Worm (Caenorhabditis elegans): ENCODE measurements around the gene scav-2.

scav-2 gene

ce11 chrIII:13530838-13531237, 24.3 kb downstream of the scav-2 start:
- TF ChIP-seq unc-62 (GFP tag; optimal IDR thresholded peaks at IDR 0.05) (no peak), elt-1 (tag; optimal IDR thresholded peaks at IDR 0.05) (no peak), F13H6.1 (tag; optimal IDR thresholded peaks at IDR 0.05) (no peak), nhr-77 (tag; optimal IDR thresholded peaks at IDR 0.05) (no peak), ztf-1 (GFP tag; conservative IDR thresholded peaks at IDR 0.05) (no peak), ZK546.5 (tag; optimal IDR thresholded peaks at IDR 0.05) (no peak), nhr-10 (tag; optimal IDR thresholded peaks at IDR 0.05) (no peak), egl-27 (tag; optimal IDR thresholded peaks at IDR 0.05) (no peak), unc-55 (GFP tag; optimal IDR thresholded peaks at IDR 0.05) (no peak)

ce11 chrIII:13530017-13530416, 25.1 kb downstream of the scav-2 start:
- TF ChIP-seq nhr-237 (tag; optimal IDR thresholded peaks at IDR 0.05) (no peak), mbf-1 (tag; optimal IDR thresholded peaks at IDR 0.05) (no peak), lin-13 (GFP tag; optimal IDR thresholded peaks at IDR 0.05) (peak; percentile 76), aly-2 (tag; optimal IDR thresholded peaks at IDR 0.05) (no peak), mab-5 (tag; optimal IDR thresholded peaks at IDR 0.05) (peak; percentile 3), alr-1 (tag; optimal IDR thresholded peaks at IDR 0.05) (no peak), nhr-21 (tag; optimal IDR thresholded peaks at IDR 0.05) (peak; percentile 60), lin-39 (tag; optimal IDR thresholded peaks at IDR 0.05) (no peak), elt-1 (tag; optimal IDR thresholded peaks at IDR 0.05) (no peak), C34F6.9 (tag; optimal IDR thresholded peaks at IDR 0.05) (peak; percentile 53), ztf-4 (tag; optimal IDR thresholded peaks at IDR 0.05) (no peak), gmeb-1 (tag; optimal IDR thresholded peaks at IDR 0.05) (peak; percentile 75), unc-55 (GFP tag; optimal IDR thresholded peaks at IDR 0.05) (peak; percentile 80), nhr-23 (tag; optimal IDR thresholded peaks at IDR 0.05) (no peak), nhr-77 (tag; optimal IDR thresholded peaks at IDR 0.05) (no peak), nhr-129 (tag; optimal IDR thresholded peaks at IDR 0.05) (peak; percentile 53), nhr-25 (tag; optimal IDR thresholded peaks at IDR 0.05) (peak; percentile 70), zag-1 (tag; optimal IDR thresholded peaks at IDR 0.05) (no peak), dmd-4 (tag; optimal IDR thresholded peaks at IDR 0.05) (no peak), ztf-11 (tag; optimal IDR thresholded peaks at IDR 0.05) (no peak), ama-1 (optimal IDR thresholded peaks at IDR 0.05) (no peak), unc-39 (tag; optimal IDR thresholded peaks at IDR 0.05) (no peak), crh-2 (tag; optimal IDR thresholded peaks at IDR 0.05) (peak; percentile 70), R02D3.7 (tag; optimal IDR thresholded peaks at IDR 0.05) (no peak), fos-1 (tag; optimal IDR thresholded peaks at IDR 0.05) (peak; percentile 5), elt-3 (tag; optimal IDR thresholded peaks at IDR 0.05) (no peak), egl-27 (tag; optimal IDR thresholded peaks at IDR 0.05) (no peak), lsy-2 (tag; optimal IDR thresholded peaks at IDR 0.05) (peak; percentile 47 to 77), snpc-4 (tag; optimal IDR thresholded peaks at IDR 0.05) (no peak), nhr-10 (tag; optimal IDR thresholded peaks at IDR 0.05) (no peak), F13H6.1 (tag; optimal IDR thresholded peaks at IDR 0.05) (peak; percentile 41), mdl-1 (tag; optimal IDR thresholded peaks at IDR 0.05) (no peak), unc-62 (GFP tag; optimal IDR thresholded peaks at IDR 0.05) (no peak), nhr-12 (tag; optimal IDR thresholded peaks at IDR 0.05) (no peak), blmp-1 (tag; optimal IDR thresholded peaks at IDR 0.05; ENCODE audit: insufficient read depth) (peak; percentile 96), Y55F3AM.14 (GFP tag; optimal IDR thresholded peaks at IDR 0.05) (no peak), nhr-6 (tag; optimal IDR thresholded peaks at IDR 0.05) (no peak), sem-4 (tag; optimal IDR thresholded peaks at IDR 0.05) (peak; percentile 21), sma-9 (GFP tag; optimal IDR thresholded peaks at IDR 0.05) (peak; percentile 50), sma-9 (tag; optimal IDR thresholded peaks at IDR 0.05) (no peak), skn-1 (tag; optimal IDR thresholded peaks at IDR 0.05) (no peak), ceh-82 (tag; optimal IDR thresholded peaks at IDR 0.05) (no peak), lin-11 (tag; optimal IDR thresholded peaks at IDR 0.05) (peak; percentile 71), peb-1 (tag; optimal IDR thresholded peaks at IDR 0.05) (no peak), ztf-1 (GFP tag; conservative IDR thresholded peaks at IDR 0.05) (no peak), sma-3 (GFP tag; optimal IDR thresholded peaks at IDR 0.05) (no peak), ZK546.5 (tag; optimal IDR thresholded peaks at IDR 0.05) (no peak), ceh-16 (tag; optimal IDR thresholded peaks at IDR 0.05) (no peak), nhr-11 (tag; optimal IDR thresholded peaks at IDR 0.05) (no peak)
